Fruit fly (Drosophila melanogaster) whole organism, embryonic: ENCODE data around the gene CG15212.

Experiments
- CG1647 ChIP-seq: fragments of 200-800 bp; sonication (Bioruptor generic); optimal IDR thresholded peaks from 3 replicates; lab custom pipeline; 2016; ENCODE audit warnings: missing biosample characterization, missing genetic modification characterization
- CG17361 ChIP-seq: fragments of 200-800 bp; sonication (Bioruptor generic); IDR thresholded peaks from 3 replicates; pipeline ENCODE4 v1.3.6; 2022; ENCODE audit warnings: missing biosample characterization, missing genetic modification characterization
- CG6854 ChIP-seq: fragments of 200-800 bp; sonication (Bioruptor generic); optimal IDR thresholded peaks from 3 replicates; lab custom pipeline; 2017; ENCODE audit warnings: missing biosample characterization, mild to moderate bottlenecking, missing genetic modification characterization
- HmgZ ChIP-seq: fragments of 200-800 bp; sonication (Bioruptor generic); optimal IDR thresholded peaks from 2 replicates; lab custom pipeline; 2018; ENCODE audit warnings: missing biosample characterization, mild to moderate bottlenecking, missing genetic modification characterization
- TFAM ChIP-seq: fragments of 200-800 bp; sonication (Bioruptor generic); optimal IDR thresholded peaks from 2 replicates; lab custom pipeline; 2017; ENCODE audit warnings: missing biosample characterization, missing genetic modification characterization, inconsistent platforms
- az2 ChIP-seq: fragments of 200-800 bp; sonication (Bioruptor generic); optimal IDR thresholded peaks from 3 replicates; lab custom pipeline; 2016; ENCODE audit warnings: missing biosample characterization, missing genetic modification characterization
- shn ChIP-seq: fragments of 200-800 bp; sonication (Bioruptor generic); optimal IDR thresholded peaks from 3 replicates; lab custom pipeline; 2016; ENCODE audit warnings: missing biosample characterization, missing genetic modification characterization
- slbo ChIP-seq: fragments of 200-800 bp; sonication (Bioruptor generic); IDR thresholded peaks from 2 replicates; pipeline ENCODE4 v1.3.6; 2022; ENCODE audit warnings: missing biosample characterization, missing genetic modification characterization

dm6 chr3L:5131245-5131644, at the start of gene CG15212:
- TF ChIP-seq slbo (GFP tag; lab: Robert Waterston, UW) (no peak), CG17361 (no peak), CG1647 (no peak), TFAM (GFP tag; lab: Kevin White, UChicago) (no peak), HmgZ (tag; lab: Kevin White, UChicago) (no peak), CG6854 (GFP tag; lab: Kevin White, UChicago) (no peak), az2 (GFP tag; lab: Kevin White, UChicago) (no peak), shn (GFP tag; lab: Kevin White, UChicago) (no peak)
